Fruit fly (Drosophila melanogaster) whole organism, embryonic: ENCODE results near the gene CG14450.

ENCODE experiments used
- Abd-B ChIP-seq: fragments of 200-800 bp; sonication (Bioruptor generic); optimal IDR thresholded peaks from 2 replicates; lab custom pipeline; 2018; ENCODE audit warnings: missing biosample characterization, mild to moderate bottlenecking, missing genetic modification characterization, moderate library complexity
- Bgb ChIP-seq: fragments of 200-800 bp; sonication (Bioruptor generic); IDR thresholded peaks from 2 replicates; pipeline ENCODE4 v1.3.6; 2022; ENCODE audit warnings: missing biosample characterization, missing genetic modification characterization; ENCODE audit not compliant: partially characterized antibody
- CG10654 ChIP-seq: fragments of 200-800 bp; sonication (Bioruptor generic); optimal IDR thresholded peaks from 2 replicates; lab custom pipeline; 2016; ENCODE audit warnings: missing biosample characterization, missing genetic modification characterization
- CG12391 ChIP-seq: fragments of 200-800 bp; sonication (Bioruptor generic); optimal IDR thresholded peaks from 3 replicates; lab custom pipeline; 2018; ENCODE audit warnings: missing biosample characterization, mild to moderate bottlenecking, missing genetic modification characterization, moderate library complexity
- CG12769 ChIP-seq: fragments of 200-800 bp; sonication (Bioruptor generic); optimal IDR thresholded peaks from 2 replicates; lab custom pipeline; 2019; ENCODE audit warnings: missing biosample characterization, mild to moderate bottlenecking, missing genetic modification characterization, moderate library complexity
- CG1602 ChIP-seq: fragments of 200-800 bp; sonication (Bioruptor generic); optimal IDR thresholded peaks from 3 replicates; lab custom pipeline; 2016; ENCODE audit warnings: missing biosample characterization, missing genetic modification characterization
- CG17186 ChIP-seq: fragments of 200-800 bp; sonication (Bioruptor generic); optimal IDR thresholded peaks from 3 replicates; lab custom pipeline; 2017; ENCODE audit warnings: missing biosample characterization, missing genetic modification reagents, missing genetic modification characterization
- CG17829 ChIP-seq: fragments of 200-800 bp; optimal IDR thresholded peaks from 2 replicates; lab custom pipeline; 2019; ENCODE audit warnings: missing biosample characterization, mild to moderate bottlenecking, missing genetic modification characterization, moderate library complexity
- CG1832 ChIP-seq: fragments of 200-800 bp; sonication (Bioruptor generic); optimal IDR thresholded peaks from 2 replicates; lab custom pipeline; 2017; ENCODE audit warnings: missing biosample characterization, mild to moderate bottlenecking, missing genetic modification characterization, inconsistent platforms
- CG18599 ChIP-seq: fragments of 200-800 bp; sonication (Bioruptor generic); optimal IDR thresholded peaks from 3 replicates; lab custom pipeline; 2017; ENCODE audit warnings: missing biosample characterization, missing genetic modification characterization, mild to moderate bottlenecking, moderate library complexity, missing genetic modification reagents
- CG2199 ChIP-seq: fragments of 200-800 bp; sonication (Bioruptor generic); IDR thresholded peaks from 3 replicates; pipeline ENCODE4 v1.3.6; 2022; ENCODE audit warnings: missing biosample characterization, missing genetic modification characterization
- CG33557 ChIP-seq: fragments of 200-800 bp; sonication (Bioruptor generic); optimal IDR thresholded peaks from 2 replicates; lab custom pipeline; 2019; ENCODE audit warnings: missing biosample characterization, mild to moderate bottlenecking, missing genetic modification characterization, moderate library complexity
- CG34224 ChIP-seq: fragments of 200-800 bp; sonication (Bioruptor generic); IDR thresholded peaks from 3 replicates; pipeline ENCODE4 v1.3.6; 2022; ENCODE audit warnings: missing biosample characterization, missing genetic modification characterization; ENCODE audit not compliant: partially characterized antibody
- CG4360 ChIP-seq: fragments of 200-800 bp; sonication (Bioruptor generic); IDR thresholded peaks from 2 replicates; pipeline ENCODE4 v1.3.6; 2022; ENCODE audit warnings: missing biosample characterization, missing genetic modification characterization
- CG4617 ChIP-seq: fragments of 200-800 bp; sonication (Bioruptor generic); optimal IDR thresholded peaks from 3 replicates; lab custom pipeline; 2016; ENCODE audit warnings: missing biosample characterization, missing genetic modification characterization, borderline replicate concordance
- CG4854 ChIP-seq: fragments of 200-800 bp; sonication (Bioruptor generic); optimal IDR thresholded peaks from 2 replicates; lab custom pipeline; 2016; ENCODE audit warnings: missing biosample characterization, missing genetic modification characterization, inconsistent platforms
- CG7963 ChIP-seq: fragments of 200-800 bp; sonication (Bioruptor generic); IDR thresholded peaks from 3 replicates; pipeline ENCODE4 v1.3.6; 2022; ENCODE audit warnings: missing biosample characterization, missing genetic modification characterization; ENCODE audit not compliant: partially characterized antibody
- CG8290 ChIP-seq, 3 experiments: fragments of 200-800 bp; sonication (Bioruptor generic); optimal IDR thresholded peaks; 2 replicates each; lab custom pipeline; 2016 to 2019; ENCODE audit warnings: missing biosample characterization in 3 of 3, missing genetic modification characterization in 3 of 3, mild to moderate bottlenecking in 2 of 3, moderate library complexity in 1 of 3
- CG9817 ChIP-seq: fragments of 200-800 bp; sonication (Bioruptor generic); optimal IDR thresholded peaks from 2 replicates; lab custom pipeline; 2018; ENCODE audit warnings: missing biosample characterization, mild to moderate bottlenecking, missing genetic modification characterization, moderate library complexity
- Elba2 ChIP-seq: fragments of 200-800 bp; sonication (Bioruptor generic); optimal IDR thresholded peaks from 3 replicates; lab custom pipeline; 2016; ENCODE audit warnings: missing biosample characterization, missing genetic modification characterization
- Ets97D ChIP-seq: fragments of 200-800 bp; sonication (Bioruptor generic); optimal IDR thresholded peaks from 3 replicates; lab custom pipeline; 2016; ENCODE audit warnings: missing biosample characterization, missing genetic modification characterization
- HLHmδ ChIP-seq: fragments of 200-800 bp; sonication (Bioruptor generic); optimal IDR thresholded peaks from 2 replicates; lab custom pipeline; 2018; ENCODE audit warnings: missing biosample characterization, mild to moderate bottlenecking, missing genetic modification characterization, moderate library complexity
- MTF-1 ChIP-seq: fragments of 200-800 bp; sonication (Bioruptor generic); optimal IDR thresholded peaks from 2 replicates; lab custom pipeline; 2018; ENCODE audit warnings: missing biosample characterization, mild to moderate bottlenecking, missing genetic modification characterization, borderline replicate concordance
- Nf-YB ChIP-seq: fragments of 200-800 bp; sonication (Bioruptor generic); optimal IDR thresholded peaks from 3 replicates; lab custom pipeline; 2019; ENCODE audit warnings: missing biosample characterization, mild to moderate bottlenecking, missing genetic modification characterization, moderate library complexity
- Oli ChIP-seq: fragments of 200-800 bp; sonication (Bioruptor generic); optimal IDR thresholded peaks from 2 replicates; lab custom pipeline; 2018; ENCODE audit warnings: missing biosample characterization, mild to moderate bottlenecking, missing genetic modification characterization, moderate library complexity
- Scr ChIP-seq: fragments of 200-800 bp; sonication (Bioruptor generic); IDR thresholded peaks from 2 replicates; pipeline ENCODE4 v1.3.6; 2022; ENCODE audit warnings: missing biosample characterization, missing genetic modification characterization; ENCODE audit not compliant: partially characterized antibody
- TFAM ChIP-seq: fragments of 200-800 bp; sonication (Bioruptor generic); optimal IDR thresholded peaks from 2 replicates; lab custom pipeline; 2017; ENCODE audit warnings: missing biosample characterization, missing genetic modification characterization, inconsistent platforms
- Taf1 ChIP-seq: fragments of 200-800 bp; sonication (Bioruptor generic); IDR thresholded peaks from 2 replicates; pipeline ENCODE4 v1.3.6; 2022; ENCODE audit warnings: missing biosample characterization, missing genetic modification characterization
- caup ChIP-seq: fragments of 200-800 bp; sonication (Bioruptor generic); optimal IDR thresholded peaks from 3 replicates; lab custom pipeline; 2017; ENCODE audit warnings: missing biosample characterization, mild to moderate bottlenecking, missing genetic modification characterization, moderate library complexity; ENCODE audit not compliant: severe bottlenecking
- chn ChIP-seq: fragments of 200-800 bp; sonication (Bioruptor generic); optimal IDR thresholded peaks from 2 replicates; lab custom pipeline; 2016; ENCODE audit warnings: missing biosample characterization, missing genetic modification characterization
- cwo ChIP-seq: fragments of 200-800 bp; sonication (Bioruptor generic); optimal IDR thresholded peaks from 3 replicates; lab custom pipeline; 2017; ENCODE audit warnings: missing biosample characterization, missing genetic modification characterization, mild to moderate bottlenecking, moderate library complexity, missing genetic modification reagents
- dan ChIP-seq: fragments of 200-800 bp; sonication (Bioruptor generic); IDR thresholded peaks from 2 replicates; pipeline ENCODE4 v1.3.6; 2022; ENCODE audit warnings: missing biosample characterization, missing genetic modification characterization
- dm ChIP-seq: fragments of 200-800 bp; sonication (Bioruptor generic); optimal IDR thresholded peaks from 3 replicates; lab custom pipeline; 2016; ENCODE audit warnings: missing biosample characterization, missing genetic modification characterization
- hth ChIP-seq: fragments of >200 bp; optimal IDR thresholded peaks from 2 replicates; lab custom pipeline; 2017; ENCODE audit warnings: inconsistent platforms
- kni ChIP-seq: fragments of 200-800 bp; sonication (Bioruptor generic); optimal IDR thresholded peaks from 3 replicates; lab custom pipeline; 2017; ENCODE audit warnings: mild to moderate bottlenecking, missing biosample characterization, missing genetic modification reagents, missing genetic modification characterization
- nmo ChIP-seq: fragments of 200-800 bp; sonication (Bioruptor generic); optimal IDR thresholded peaks from 2 replicates; lab custom pipeline; 2018; ENCODE audit warnings: missing biosample characterization, mild to moderate bottlenecking, missing genetic modification characterization, moderate library complexity
- nom ChIP-seq: fragments of 200-800 bp; sonication (Bioruptor generic); optimal IDR thresholded peaks from 2 replicates; lab custom pipeline; 2017; ENCODE audit warnings: missing biosample characterization, missing genetic modification characterization, mild to moderate bottlenecking, moderate library complexity, missing genetic modification reagents
- pros ChIP-seq: fragments of 200-800 bp; sonication (Bioruptor generic); optimal IDR thresholded peaks from 3 replicates; lab custom pipeline; 2019; ENCODE audit warnings: missing biosample characterization, mild to moderate bottlenecking, missing genetic modification characterization, moderate library complexity
- pzg ChIP-seq: fragments of 200-800 bp; sonication (Bioruptor generic); optimal IDR thresholded peaks from 3 replicates; lab custom pipeline; 2018; ENCODE audit warnings: missing biosample characterization, mild to moderate bottlenecking, missing genetic modification characterization, moderate library complexity
- row ChIP-seq: fragments of 200-800 bp; sonication (Bioruptor generic); IDR thresholded peaks from 3 replicates; pipeline ENCODE4 v1.3.6; 2022; ENCODE audit warnings: missing biosample characterization, missing genetic modification characterization
- sd ChIP-seq: fragments of 200-800 bp; sonication (Bioruptor generic); optimal IDR thresholded peaks from 3 replicates; lab custom pipeline; 2018; ENCODE audit warnings: missing biosample characterization, mild to moderate bottlenecking, missing genetic modification characterization, moderate library complexity
- sens ChIP-seq: fragments of 200-800 bp; sonication (Bioruptor generic); peaks from one replicate; lab custom pipeline; 2016; ENCODE audit warnings: missing biosample characterization, missing genetic modification characterization
- stwl ChIP-seq: fragments of 200-800 bp; sonication (Bioruptor generic); optimal IDR thresholded peaks from 3 replicates; lab custom pipeline; 2018; ENCODE audit warnings: missing biosample characterization, mild to moderate bottlenecking, missing genetic modification characterization, moderate library complexity
- sug ChIP-seq: fragments of 200-800 bp; optimal IDR thresholded peaks from 2 replicates; lab custom pipeline; 2019; ENCODE audit warnings: missing biosample characterization, mild to moderate bottlenecking, missing genetic modification characterization, moderate library complexity
- unpg ChIP-seq: fragments of 200-800 bp; sonication (Bioruptor generic); optimal IDR thresholded peaks from 3 replicates; lab custom pipeline; 2018; ENCODE audit warnings: missing biosample characterization, mild to moderate bottlenecking, missing genetic modification characterization, moderate library complexity
- vnd ChIP-seq: fragments of 200-800 bp; sonication (Bioruptor generic); IDR thresholded peaks from 3 replicates; pipeline ENCODE4 v1.3.6; 2022; ENCODE audit warnings: missing biosample characterization, missing genetic modification characterization; ENCODE audit not compliant: partially characterized antibody

Gene CG14450

dm6 chr3L:22774479-22774878, 46.9 kb upstream of the CG14450 start:
- TF ChIP-seq unpg (GFP tag; lab: Kevin White, UChicago): no peak
- peak; percentile 37 for TF ChIP-seq sens

dm6 chr3L:22773383-22773873, 45.8 kb upstream of the CG14450 start:
- TF ChIP-seq stwl (tag; lab: Kevin White, UChicago) (peak; percentile 50), CG10654 (GFP tag; lab: Kevin White, UChicago) (no peak), CG9817 (tag; lab: Kevin White, UChicago) (no peak), nmo (GFP tag; lab: Kevin White, UChicago) (no peak), CG7963 (GFP tag; lab: Robert Waterston, UW) (0 out of 3 replicates have a peak, but pooled peaks have one; percentile 14), HLHmδ (peak; percentile 15), Taf1 (GFP tag; lab: Robert Waterston, UW) (no peak), CG17186 (peak; percentile 100), sug (tag; lab: Kevin White, UChicago) (peak; percentile 88), nom (peak; percentile 44), hth (lab: Kevin White, UChicago) (no peak), CG8290 (GFP tag; optimal IDR thresholded peaks at IDR 0.05; lab: Kevin White, UChicago) (no peak), CG8290 (tag; optimal IDR thresholded peaks at IDR 0.05; lab: Kevin White, UChicago) (peak in 1 of 2 experiments; percentile 22), CG2199 (peak; percentile 34; the same call in 1 of the 3 replicates), kni (peak; percentile 73), sens (peak; percentile 51), CG4360 (peak; percentile 92), CG33557 (GFP tag; lab: Kevin White, UChicago) (no peak), Scr (0 out of 2 replicates have a peak, but pooled peaks have one; percentile 29), CG18599 (GFP tag; lab: Kevin White, UChicago) (no peak), Bgb (GFP tag; lab: Robert Waterston, UW) (0 out of 2 replicates have a peak, but pooled peaks have one; percentile 30), row (GFP tag; lab: Robert Waterston, UW) (no peak), cwo (GFP tag; lab: Kevin White, UChicago) (peak; percentile 92), CG4617 (GFP tag; lab: Kevin White, UChicago) (peak; percentile 59), vnd (GFP tag; lab: Robert Waterston, UW) (no peak), CG17829 (peak; percentile 64), pros (GFP tag; lab: Kevin White, UChicago) (peak; percentile 22), Nf-YB (GFP tag; lab: Kevin White, UChicago) (peak; percentile 19), Oli (tag; lab: Kevin White, UChicago) (no peak), CG12391 (tag; lab: Kevin White, UChicago) (no peak), Abd-B (GFP tag; lab: Kevin White, UChicago) (no peak), Elba2 (GFP tag; lab: Kevin White, UChicago) (peak; percentile 29), sd (tag; lab: Kevin White, UChicago) (no peak), dm (GFP tag; lab: Kevin White, UChicago) (peak; percentile 54), CG12769 (tag; lab: Kevin White, UChicago) (peak; percentile 38), Ets97D (no peak), TFAM (GFP tag; lab: Kevin White, UChicago) (no peak), CG1602 (GFP tag; lab: Kevin White, UChicago) (no peak), dan (GFP tag; lab: Robert Waterston, UW) (no peak), caup (GFP tag; lab: Kevin White, UChicago) (peak; percentile 23), CG1832 (peak; percentile 71), CG4854 (GFP tag; lab: Kevin White, UChicago) (no peak), chn (peak; percentile 2), CG34224 (GFP tag; lab: Robert Waterston, UW) (0 out of 3 replicates have a peak, but pooled peaks have one; percentile 30), MTF-1 (GFP tag; lab: Kevin White, UChicago) (no peak), pzg (peak; percentile 12)
